Worm (Caenorhabditis elegans): Measurements from ENCODE around the gene lgl-1.
A peak's percentile ranks its signal among the peaks of the same experiment; 100 is the strongest.

The lgl-1 gene

DNA sequence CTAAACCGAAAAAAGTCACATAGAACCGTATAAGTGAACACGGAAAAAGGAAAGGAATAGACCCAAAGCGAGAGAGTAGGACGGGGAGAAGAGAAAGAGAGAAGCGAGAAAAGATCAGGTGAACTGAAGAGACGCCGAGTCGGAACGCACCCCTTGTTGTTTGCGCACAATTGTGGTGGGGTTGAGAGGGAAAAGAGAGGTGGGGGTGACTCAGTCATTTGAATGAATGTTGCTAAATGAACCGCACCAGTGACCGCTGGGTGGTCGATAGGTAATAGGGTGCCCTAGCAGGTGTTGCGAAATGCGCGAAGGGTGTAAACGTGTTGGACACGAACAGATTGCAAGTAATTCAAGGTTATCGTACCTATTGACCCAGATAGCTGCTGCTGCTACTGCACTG, at the start of gene lgl-1:
Gene lgl-1 (minus strand): TSS at position 70 of the 400 bp plus-strand sequence.
- TF ChIP-seq crh-2 (tag; optimal IDR thresholded peaks at IDR 0.05) (peak; percentile 6), nhr-10 (tag; optimal IDR thresholded peaks at IDR 0.05) (no peak), nhr-21 (tag; optimal IDR thresholded peaks at IDR 0.05) (no peak), sem-4 (tag; optimal IDR thresholded peaks at IDR 0.05) (no peak), unc-55 (GFP tag; optimal IDR thresholded peaks at IDR 0.05) (peak; percentile 40), fos-1 (tag; optimal IDR thresholded peaks at IDR 0.05) (peak; percentile 83), C34F6.9 (tag; optimal IDR thresholded peaks at IDR 0.05) (peak; percentile 27), sma-9 (GFP tag; optimal IDR thresholded peaks at IDR 0.05) (peak; percentile 13), sma-9 (tag; optimal IDR thresholded peaks at IDR 0.05) (no peak), nhr-25 (tag; optimal IDR thresholded peaks at IDR 0.05) (peak; percentile 76), nhr-23 (tag; optimal IDR thresholded peaks at IDR 0.05) (no peak), sma-3 (GFP tag; optimal IDR thresholded peaks at IDR 0.05) (peak; percentile 38), F13H6.1 (tag; optimal IDR thresholded peaks at IDR 0.05) (peak; percentile 46), blmp-1 (tag; optimal IDR thresholded peaks at IDR 0.05; ENCODE audit: insufficient read depth) (peak; percentile 28), ZK546.5 (tag; optimal IDR thresholded peaks at IDR 0.05) (no peak)

DNA sequence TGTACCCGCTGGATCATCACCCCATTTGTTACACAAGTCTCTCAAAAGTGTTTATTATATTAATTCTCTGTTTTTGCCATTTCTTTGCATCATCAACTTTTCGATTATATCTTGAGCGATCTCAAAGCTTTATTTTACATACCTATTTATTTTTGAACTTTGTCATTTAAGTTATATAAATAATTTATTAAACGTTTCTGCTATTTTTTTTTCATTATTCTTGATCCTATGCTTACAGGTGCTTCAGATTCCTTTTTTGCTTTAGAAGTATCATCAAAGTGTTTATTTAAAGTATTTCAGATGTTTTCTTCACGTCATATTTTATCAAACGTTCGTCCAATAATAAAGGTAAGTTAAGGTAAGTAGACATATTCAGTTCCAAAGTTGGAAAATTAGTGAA, 47.2 kb upstream of the lgl-1 start, which contains the start of gene F35H12.5:
Gene F35H12.5 (plus strand): TSS at position 301 of the 400 bp plus-strand sequence.
- TF ChIP-seq nhr-6 (tag; optimal IDR thresholded peaks at IDR 0.05) = no peak
- TF ChIP-seq ceh-82 (tag; optimal IDR thresholded peaks at IDR 0.05) = no peak
- TF ChIP-seq snpc-4 (tag; optimal IDR thresholded peaks at IDR 0.05) = no peak
- TF ChIP-seq R02D3.7 (tag; optimal IDR thresholded peaks at IDR 0.05) = no peak
- no peak for TF ChIP-seq peb-1 (tag; optimal IDR thresholded peaks at IDR 0.05)

DNA sequence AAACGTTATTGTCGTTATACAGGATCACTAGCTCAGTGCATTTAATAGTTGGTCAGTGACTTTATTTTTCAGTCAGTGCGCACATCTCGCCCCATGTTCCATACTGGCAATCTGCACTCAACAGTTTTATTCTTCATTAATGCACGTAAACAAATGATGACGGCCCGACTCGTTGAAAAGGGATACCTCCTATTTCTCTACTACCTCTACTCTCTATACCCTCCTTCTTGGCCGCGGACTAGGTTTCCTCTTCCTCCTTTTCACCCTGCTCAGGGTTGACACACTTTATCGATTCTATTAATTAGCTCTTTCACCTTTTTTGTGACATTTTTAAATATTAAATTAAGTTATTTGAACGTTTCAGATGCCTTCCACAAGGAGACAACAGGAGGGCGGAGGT, 44.6 kb upstream of the lgl-1 start, which contains the start of gene sel-12:
Gene sel-12 (plus strand): TSS at position 358 of the 400 bp plus-strand sequence.
- TF ChIP-seq snpc-4 (tag; optimal IDR thresholded peaks at IDR 0.05) (no peak), elt-1 (tag; optimal IDR thresholded peaks at IDR 0.05) (no peak), nhr-21 (tag; optimal IDR thresholded peaks at IDR 0.05) (no peak), nhr-129 (tag; optimal IDR thresholded peaks at IDR 0.05) (peak; percentile 49), gmeb-1 (tag; optimal IDR thresholded peaks at IDR 0.05) (no peak), alr-1 (tag; optimal IDR thresholded peaks at IDR 0.05) (no peak), crh-2 (tag; optimal IDR thresholded peaks at IDR 0.05) (no peak), ztf-1 (GFP tag; conservative IDR thresholded peaks at IDR 0.05) (no peak), nhr-10 (tag; optimal IDR thresholded peaks at IDR 0.05) (no peak), mab-5 (tag; optimal IDR thresholded peaks at IDR 0.05) (no peak), lsy-2 (tag; optimal IDR thresholded peaks at IDR 0.05) (peak in 1 of 2 experiments; percentile 34), unc-55 (GFP tag; optimal IDR thresholded peaks at IDR 0.05) (peak; percentile 71), lin-11 (tag; optimal IDR thresholded peaks at IDR 0.05) (no peak), ztf-11 (tag; optimal IDR thresholded peaks at IDR 0.05) (no peak), skn-1 (tag; optimal IDR thresholded peaks at IDR 0.05) (no peak), sma-3 (GFP tag; optimal IDR thresholded peaks at IDR 0.05) (no peak), aly-2 (tag; optimal IDR thresholded peaks at IDR 0.05) (no peak), fos-1 (tag; optimal IDR thresholded peaks at IDR 0.05) (peak; percentile 22), ZK546.5 (tag; optimal IDR thresholded peaks at IDR 0.05) (no peak), C34F6.9 (tag; optimal IDR thresholded peaks at IDR 0.05) (peak; percentile 48), ztf-4 (tag; optimal IDR thresholded peaks at IDR 0.05) (no peak), mdl-1 (tag; optimal IDR thresholded peaks at IDR 0.05) (no peak), unc-62 (GFP tag; optimal IDR thresholded peaks at IDR 0.05) (no peak), ceh-16 (tag; optimal IDR thresholded peaks at IDR 0.05) (no peak), ceh-82 (tag; optimal IDR thresholded peaks at IDR 0.05) (no peak), zag-1 (tag; optimal IDR thresholded peaks at IDR 0.05) (no peak), ama-1 (optimal IDR thresholded peaks at IDR 0.05) (no peak)

DNA sequence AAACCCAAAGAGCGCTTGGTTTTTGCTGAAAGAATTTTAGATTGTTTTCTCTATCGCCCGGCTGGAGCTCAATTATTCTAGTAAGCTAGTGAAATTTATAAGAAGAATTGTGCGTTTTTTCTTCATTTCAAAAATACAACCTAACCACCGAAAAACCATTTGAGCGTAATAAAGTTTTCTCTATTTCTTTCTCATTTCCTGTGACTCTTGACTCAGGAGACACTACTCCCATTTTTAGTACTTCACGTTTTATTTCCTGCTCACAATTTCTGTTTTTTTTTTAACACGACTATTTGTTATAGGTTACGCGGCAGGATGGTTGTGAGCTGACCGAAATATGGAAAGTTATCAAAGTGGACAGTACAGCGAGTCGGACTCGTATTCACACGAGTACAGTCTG, 42.1 kb upstream of the lgl-1 start, which contains the start of gene F35H12.6:
Gene F35H12.6 (plus strand): TSS at position 301 of the 400 bp plus-strand sequence.
- TF ChIP-seq zag-1 (tag; optimal IDR thresholded peaks at IDR 0.05) (no peak), nhr-23 (tag; optimal IDR thresholded peaks at IDR 0.05) (no peak), Y55F3AM.14 (GFP tag; optimal IDR thresholded peaks at IDR 0.05) (no peak), ztf-11 (tag; optimal IDR thresholded peaks at IDR 0.05) (no peak), elt-3 (tag; optimal IDR thresholded peaks at IDR 0.05) (no peak), mbf-1 (tag; optimal IDR thresholded peaks at IDR 0.05) (no peak), ztf-4 (tag; optimal IDR thresholded peaks at IDR 0.05) (no peak), egl-27 (tag; optimal IDR thresholded peaks at IDR 0.05) (no peak), mab-5 (tag; optimal IDR thresholded peaks at IDR 0.05) (no peak)
